Worm (Caenorhabditis elegans) whole organism, midembryonic: ENCODE results near the gene K09C6.7.

Experiments used
- T22C8.4 ChIP-seq: fragments of 200-800 bp; sonication (Bioruptor generic); IDR thresholded peaks from 2 replicates; pipeline ENCODE4 v1.3.6; 2022; ENCODE audit warnings: missing genetic modification characterization, missing compliant biosample characterization
- cog-1 ChIP-seq: sonication (generic microtip); optimal IDR thresholded peaks from 2 replicates; lab custom pipeline; 2016; ENCODE audit warnings: missing genetic modification characterization, missing compliant biosample characterization
- flt-1 ChIP-seq: fragments of 200-800 bp; sonication (Bioruptor generic); IDR thresholded peaks from 2 replicates; pipeline ENCODE4 v1.3.6; 2022; ENCODE audit warnings: missing genetic modification characterization, missing compliant biosample characterization
- klf-2 ChIP-seq: fragments of 200-800 bp; sonication (Bioruptor generic); conservative IDR thresholded peaks from 2 replicates; pipeline ENCODE4 v1.3.6; 2022; ENCODE audit warnings: missing genetic modification reagents, missing genetic modification characterization, missing compliant biosample characterization
- med-1 ChIP-seq: sonication (generic microtip); optimal IDR thresholded peaks from 2 replicates; lab custom pipeline; 2017; ENCODE audit warnings: missing genetic modification characterization, mild to moderate bottlenecking, missing compliant biosample characterization, antibody characterized with exemption, missing genetic modification reagents; ENCODE audit not compliant: insufficient read depth
- ref-1 ChIP-seq: fragments of 200-800 bp; sonication (Bioruptor generic); conservative IDR thresholded peaks from 2 replicates; pipeline ENCODE4 v1.3.6; 2022; ENCODE audit warnings: missing genetic modification reagents, missing genetic modification characterization, missing compliant biosample characterization
- tab-1 ChIP-seq: fragments of 200-800 bp; sonication (Bioruptor generic); IDR thresholded peaks from 2 replicates; pipeline ENCODE4 v1.3.6; 2022; ENCODE audit warnings: missing genetic modification characterization, missing compliant biosample characterization
- ztf-23 ChIP-seq: fragments of 200-800 bp; sonication (Bioruptor generic); IDR thresholded peaks from 2 replicates; pipeline ENCODE4 v1.3.6; 2022; ENCODE audit warnings: missing genetic modification reagents, missing genetic modification characterization, missing compliant biosample characterization
- ztf-29 ChIP-seq: fragments of 200-800 bp; sonication (Bioruptor generic); IDR thresholded peaks from 2 replicates; pipeline ENCODE4 v1.3.6; 2022; ENCODE audit warnings: missing genetic modification reagents, missing genetic modification characterization, missing compliant biosample characterization

K09C6.7 gene

ce11 chrV:817182-817581, 21.7 kb downstream of the K09C6.7 start, which contains the start of gene R13D11.1:
Gene R13D11.1 (plus strand): TSS chrV:817482.
- TF ChIP-seq klf-2 (no peak), T22C8.4 (GFP tag; lab: Robert Waterston, UW) (no peak), ztf-29 (GFP tag; lab: Robert Waterston, UW) (no peak), med-1 (GFP tag; lab: Kevin White, UChicago) (no peak), ref-1 (GFP tag; lab: Robert Waterston, UW) (no peak), cog-1 (tag; lab: Kevin White, UChicago) (no peak), tab-1 (GFP tag; lab: Robert Waterston, UW) (no peak), flt-1 (GFP tag; lab: Robert Waterston, UW) (no peak), ztf-23 (GFP tag; lab: Robert Waterston, UW) (no peak)

ce11 chrV:814716-815115, 24.2 kb downstream of the K09C6.7 start, which contains the start of gene R13D11.3:
Gene R13D11.3 (plus strand): TSS chrV:815016.
- TF ChIP-seq ztf-23 (GFP tag; lab: Robert Waterston, UW) (no peak), ztf-29 (GFP tag; lab: Robert Waterston, UW) (no peak), ref-1 (GFP tag; lab: Robert Waterston, UW) (no peak), klf-2 (no peak), cog-1 (tag; lab: Kevin White, UChicago) (no peak), flt-1 (GFP tag; lab: Robert Waterston, UW) (no peak), tab-1 (GFP tag; lab: Robert Waterston, UW) (no peak)

ce11 chrV:813101-813500, 25.8 kb downstream of the K09C6.7 start, which contains the start of gene R13D11.10:
Gene R13D11.10 (minus strand): TSS chrV:813201.
- TF ChIP-seq flt-1 (GFP tag; lab: Robert Waterston, UW), result no peak
- no peak for TF ChIP-seq med-1 (GFP tag; lab: Kevin White, UChicago)
- TF ChIP-seq cog-1 (tag; lab: Kevin White, UChicago), result no peak
- no peak for TF ChIP-seq ztf-29 (GFP tag; lab: Robert Waterston, UW)
- TF ChIP-seq klf-2, result no peak
- TF ChIP-seq ref-1 (GFP tag; lab: Robert Waterston, UW), result no peak
- TF ChIP-seq tab-1 (GFP tag; lab: Robert Waterston, UW), result no peak
- no peak for TF ChIP-seq T22C8.4 (GFP tag; lab: Robert Waterston, UW)
- TF ChIP-seq ztf-23 (GFP tag; lab: Robert Waterston, UW), result no peak

ce11 chrV:810281-810862, 28.5 kb downstream of the K09C6.7 start, which contains the start of gene R13D11.4:
Gene R13D11.4 (plus strand): TSS chrV:810812.
- TF ChIP-seq T22C8.4 (GFP tag; lab: Robert Waterston, UW), result no peak
- no peak for TF ChIP-seq ref-1 (GFP tag; lab: Robert Waterston, UW)
- TF ChIP-seq ztf-23 (GFP tag; lab: Robert Waterston, UW), result no peak
- no peak for TF ChIP-seq flt-1 (GFP tag; lab: Robert Waterston, UW)
- TF ChIP-seq cog-1 (tag; lab: Kevin White, UChicago), result no peak
- no peak for TF ChIP-seq med-1 (GFP tag; lab: Kevin White, UChicago)
- no peak for TF ChIP-seq ztf-29 (GFP tag; lab: Robert Waterston, UW)
- TF ChIP-seq tab-1 (GFP tag; lab: Robert Waterston, UW), result no peak
- TF ChIP-seq klf-2, result no peak

- TF ChIP-seq ztf-29 (GFP tag; lab: Robert Waterston, UW), result no peak
- TF ChIP-seq T22C8.4 (GFP tag; lab: Robert Waterston, UW), result no peak
- no peak for TF ChIP-seq klf-2
- no peak for TF ChIP-seq flt-1 (GFP tag; lab: Robert Waterston, UW)
- TF ChIP-seq ztf-23 (GFP tag; lab: Robert Waterston, UW), result no peak
- TF ChIP-seq cog-1 (tag; lab: Kevin White, UChicago), result no peak
- TF ChIP-seq ref-1 (GFP tag; lab: Robert Waterston, UW), result no peak
- TF ChIP-seq med-1 (GFP tag; lab: Kevin White, UChicago), result no peak
- no peak for TF ChIP-seq tab-1 (GFP tag; lab: Robert Waterston, UW)
These were observed 30.6 kb downstream of the K09C6.7 start for ce11 chrV:808260-808659.

- no peak for TF ChIP-seq ztf-29 (GFP tag; lab: Robert Waterston, UW)
- TF ChIP-seq ref-1 (GFP tag; lab: Robert Waterston, UW), result no peak
- no peak for TF ChIP-seq tab-1 (GFP tag; lab: Robert Waterston, UW)
These were observed 34.4 kb downstream of the K09C6.7 start, which contains the start of gene nhr-270 for ce11 chrV:804485-804884. Gene nhr-270 (minus strand): TSS chrV:804741.

ce11 chrV:803472-803871, 35.4 kb downstream of the K09C6.7 start:
- TF ChIP-seq T22C8.4 (GFP tag; lab: Robert Waterston, UW) (no peak), tab-1 (GFP tag; lab: Robert Waterston, UW) (no peak), ztf-23 (GFP tag; lab: Robert Waterston, UW) (no peak), cog-1 (tag; lab: Kevin White, UChicago) (no peak), klf-2 (no peak), ztf-29 (GFP tag; lab: Robert Waterston, UW) (no peak), ref-1 (GFP tag; lab: Robert Waterston, UW) (no peak), flt-1 (GFP tag; lab: Robert Waterston, UW) (no peak), med-1 (GFP tag; lab: Kevin White, UChicago) (no peak)

- TF ChIP-seq ztf-23 (GFP tag; lab: Robert Waterston, UW), result no peak
- TF ChIP-seq med-1 (GFP tag; lab: Kevin White, UChicago), result no peak
- no peak for TF ChIP-seq klf-2
- TF ChIP-seq flt-1 (GFP tag; lab: Robert Waterston, UW), result no peak
- TF ChIP-seq ref-1 (GFP tag; lab: Robert Waterston, UW), result no peak
- TF ChIP-seq ztf-29 (GFP tag; lab: Robert Waterston, UW), result no peak
- no peak for TF ChIP-seq cog-1 (tag; lab: Kevin White, UChicago)
- no peak for TF ChIP-seq tab-1 (GFP tag; lab: Robert Waterston, UW)
These were observed 36.2 kb downstream of the K09C6.7 start for ce11 chrV:802726-803125.

ce11 chrV:801555-802060, 37.3 kb downstream of the K09C6.7 start:
- TF ChIP-seq T22C8.4 (GFP tag; lab: Robert Waterston, UW) (no peak), tab-1 (GFP tag; lab: Robert Waterston, UW) (no peak), klf-2 (no peak), flt-1 (GFP tag; lab: Robert Waterston, UW) (no peak), ztf-23 (GFP tag; lab: Robert Waterston, UW) (no peak), ztf-29 (GFP tag; lab: Robert Waterston, UW) (no peak), ref-1 (GFP tag; lab: Robert Waterston, UW) (no peak), med-1 (GFP tag; lab: Kevin White, UChicago) (no peak), cog-1 (tag; lab: Kevin White, UChicago) (no peak)
